Worm (Caenorhabditis elegans) whole organism, L2 larva: Measurements from ENCODE around the gene twk-10.

Source experiments
- F13H6.1 ChIP-seq: sonication (generic microtip); optimal IDR thresholded peaks from 2 replicates; lab custom pipeline; 2016; ENCODE audit warnings: missing genetic modification characterization, missing compliant biosample characterization
- ZK546.5 ChIP-seq: sonication (generic microtip); optimal IDR thresholded peaks from 2 replicates; lab custom pipeline; 2017; ENCODE audit warnings: missing biosample characterization, missing genetic modification characterization
- alr-1 ChIP-seq: fragments of 150-350 bp; optimal IDR thresholded peaks from 2 replicates; lab custom pipeline; 2014; ENCODE audit warnings: missing biosample characterization, missing genetic modification characterization
- aly-2 ChIP-seq: fragments of 150-350 bp; optimal IDR thresholded peaks from 2 replicates; lab custom pipeline; 2014; ENCODE audit warnings: missing biosample characterization, missing genetic modification characterization
- elt-3 ChIP-seq: sonication (generic microtip); optimal IDR thresholded peaks from 2 replicates; lab custom pipeline; 2017; ENCODE audit warnings: missing biosample characterization, missing genetic modification characterization
- lin-13 ChIP-seq: fragments of 150-350 bp; optimal IDR thresholded peaks from 2 replicates; lab custom pipeline; 2014; ENCODE audit warnings: missing biosample characterization, missing genetic modification reagents, missing genetic modification characterization
- lin-39 ChIP-seq: fragments of 150-350 bp; optimal IDR thresholded peaks from 2 replicates; lab custom pipeline; 2014; ENCODE audit warnings: missing biosample characterization, missing genetic modification reagents, missing genetic modification characterization
- mab-5 ChIP-seq: fragments of 150-350 bp; optimal IDR thresholded peaks from 2 replicates; lab custom pipeline; 2014; ENCODE audit warnings: missing biosample characterization, missing genetic modification characterization
- nhr-10 ChIP-seq: sonication (generic microtip); optimal IDR thresholded peaks from 2 replicates; lab custom pipeline; 2017; ENCODE audit warnings: missing biosample characterization, missing genetic modification characterization
- nhr-237 ChIP-seq: fragments of 150-350 bp; optimal IDR thresholded peaks from 2 replicates; lab custom pipeline; 2014; ENCODE audit warnings: missing biosample characterization, missing genetic modification characterization
- nhr-25 ChIP-seq: fragments of 150-350 bp; sonication (generic microtip); optimal IDR thresholded peaks from 3 replicates; lab custom pipeline; 2014; ENCODE audit warnings: missing biosample characterization, missing genetic modification characterization
- nhr-6 ChIP-seq: fragments of 150-350 bp; optimal IDR thresholded peaks from 2 replicates; lab custom pipeline; 2014; ENCODE audit warnings: missing biosample characterization, missing genetic modification characterization
- skn-1 ChIP-seq: sonication (generic microtip); optimal IDR thresholded peaks from 2 replicates; lab custom pipeline; 2017; ENCODE audit warnings: missing biosample characterization, missing genetic modification characterization
- unc-39 ChIP-seq: fragments of 150-350 bp; optimal IDR thresholded peaks from 2 replicates; lab custom pipeline; 2014; ENCODE audit warnings: missing biosample characterization, missing genetic modification characterization

- no peak for TF ChIP-seq mab-5 (tag; lab: Kevin White, UChicago)
- TF ChIP-seq alr-1 (tag; lab: Kevin White, UChicago), result no peak
- no peak for TF ChIP-seq lin-13 (GFP tag; lab: Kevin White, UChicago)
- TF ChIP-seq unc-39 (tag; lab: Kevin White, UChicago), result no peak
- no peak for TF ChIP-seq elt-3 (tag; lab: Kevin White, UChicago)
- no peak for TF ChIP-seq nhr-6
- TF ChIP-seq nhr-10, result no peak
- TF ChIP-seq skn-1 (tag; lab: Kevin White, UChicago), result no peak
- TF ChIP-seq nhr-25, result no peak
- no peak for TF ChIP-seq aly-2 (tag; lab: Kevin White, UChicago)
- no peak for TF ChIP-seq F13H6.1
- TF ChIP-seq lin-39 (tag; lab: Kevin White, UChicago), result no peak
- no peak for TF ChIP-seq ZK546.5 (tag; lab: Kevin White, UChicago)
- no peak for TF ChIP-seq nhr-237 (tag; lab: Kevin White, UChicago)
These were observed 5.5 kb upstream of the twk-10 start, which contains the start of gene dre-1 for ce11 chrV:6546450-6547171.
